Worm (Caenorhabditis elegans) whole organism, late embryonic: Measurements from ENCODE around the gene clec-25.

Source experiments
- ama-1 ChIP-seq: fragments of 150-350 bp; optimal IDR thresholded peaks from 2 replicates; lab custom pipeline; 2014
- dmd-4 ChIP-seq: sonication (generic microtip); optimal IDR thresholded peaks from 2 replicates; lab custom pipeline; 2016; ENCODE audit warnings: borderline replicate concordance, missing genetic modification characterization, missing compliant biosample characterization
- nfya-1 ChIP-seq: sonication (generic microtip); optimal IDR thresholded peaks from 2 replicates; lab custom pipeline; 2017; ENCODE audit warnings: missing genetic modification characterization, mild to moderate bottlenecking, missing compliant biosample characterization, antibody characterized with exemption, moderate library complexity
- pha-4 ChIP-seq: fragments of 150-350 bp; optimal IDR thresholded peaks from 2 replicates; lab custom pipeline; 2018; ENCODE audit warnings: missing biosample characterization, missing genetic modification reagents, missing genetic modification characterization

ce11 chrV:16871387-16871786 is 28.3 kb downstream of the clec-25 start, which contains the start of gene thn-4:
- TF ChIP-seq nfya-1 (tag; lab: Kevin White, UChicago) (no peak), dmd-4 (tag; lab: Kevin White, UChicago) (no peak), pha-4 (tag; lab: Kevin White, UChicago) (no peak), ama-1 (no peak)
